Worm (Caenorhabditis elegans) whole organism, L2 larva: Measurements from ENCODE around the gene hosl-1.

Experiments used
- C34F6.9 ChIP-seq: fragments of 150-350 bp; optimal IDR thresholded peaks from 2 replicates; lab custom pipeline; 2014; ENCODE audit warnings: missing biosample characterization, missing genetic modification characterization
- F13H6.1 ChIP-seq: sonication (generic microtip); optimal IDR thresholded peaks from 2 replicates; lab custom pipeline; 2016; ENCODE audit warnings: missing genetic modification characterization, missing compliant biosample characterization
- R02D3.7 ChIP-seq: fragments of 150-350 bp; optimal IDR thresholded peaks from 2 replicates; lab custom pipeline; 2014; ENCODE audit warnings: missing biosample characterization, missing genetic modification characterization
- ZK546.5 ChIP-seq: sonication (generic microtip); optimal IDR thresholded peaks from 2 replicates; lab custom pipeline; 2017; ENCODE audit warnings: missing biosample characterization, missing genetic modification characterization
- aly-2 ChIP-seq: fragments of 150-350 bp; optimal IDR thresholded peaks from 2 replicates; lab custom pipeline; 2014; ENCODE audit warnings: missing biosample characterization, missing genetic modification characterization
- ceh-16 ChIP-seq: fragments of 150-350 bp; optimal IDR thresholded peaks from 2 replicates; lab custom pipeline; 2014; ENCODE audit warnings: missing biosample characterization, missing genetic modification characterization
- crh-2 ChIP-seq: sonication (generic microtip); optimal IDR thresholded peaks from 2 replicates; lab custom pipeline; 2017; ENCODE audit warnings: missing biosample characterization, missing genetic modification characterization
- egl-27 ChIP-seq: sonication (generic microtip); optimal IDR thresholded peaks from 3 replicates; lab custom pipeline; 2017; ENCODE audit warnings: missing biosample characterization, missing genetic modification reagents, missing genetic modification characterization
- elt-1 ChIP-seq: fragments of 150-350 bp; optimal IDR thresholded peaks from 2 replicates; lab custom pipeline; 2014; ENCODE audit warnings: missing biosample characterization, missing genetic modification characterization
- elt-3 ChIP-seq: sonication (generic microtip); optimal IDR thresholded peaks from 2 replicates; lab custom pipeline; 2017; ENCODE audit warnings: missing biosample characterization, missing genetic modification characterization
- fos-1 ChIP-seq: fragments of 150-350 bp; optimal IDR thresholded peaks from 2 replicates; lab custom pipeline; 2014; ENCODE audit warnings: missing biosample characterization, missing genetic modification characterization
- gmeb-1 ChIP-seq: fragments of 150-350 bp; optimal IDR thresholded peaks from 2 replicates; lab custom pipeline; 2014; ENCODE audit warnings: missing biosample characterization, missing genetic modification characterization
- lin-11 ChIP-seq: fragments of 150-350 bp; sonication (generic microtip); optimal IDR thresholded peaks from 2 replicates; lab custom pipeline; 2014; ENCODE audit warnings: missing biosample characterization, missing genetic modification characterization, inconsistent platforms, mixed read lengths
- lin-39 ChIP-seq: fragments of 150-350 bp; optimal IDR thresholded peaks from 2 replicates; lab custom pipeline; 2014; ENCODE audit warnings: missing biosample characterization, missing genetic modification reagents, missing genetic modification characterization
- lsy-2 ChIP-seq, 2 experiments: fragments of 150-350 bp in 1 of 2; sonication (generic microtip) in 1 of 2; optimal IDR thresholded peaks; 2 replicates each; lab custom pipeline; 2014 to 2017; ENCODE audit warnings: missing biosample characterization in 2 of 2, missing genetic modification characterization in 2 of 2
- mbf-1 ChIP-seq: sonication (generic microtip); optimal IDR thresholded peaks from 2 replicates; lab custom pipeline; 2017; ENCODE audit warnings: missing biosample characterization, missing genetic modification characterization
- mdl-1 ChIP-seq, 2 experiments: fragments of 150-350 bp in 1 of 2; sonication (generic microtip) in 1 of 2; optimal IDR thresholded peaks; 2 replicates each; lab custom pipeline; 2017; ENCODE audit warnings: missing biosample characterization in 2 of 2, missing genetic modification characterization in 2 of 2
- nhr-10 ChIP-seq: sonication (generic microtip); optimal IDR thresholded peaks from 2 replicates; lab custom pipeline; 2017; ENCODE audit warnings: missing biosample characterization, missing genetic modification characterization
- nhr-11 ChIP-seq: fragments of 150-350 bp; optimal IDR thresholded peaks from 2 replicates; lab custom pipeline; 2014; ENCODE audit warnings: missing biosample characterization, missing genetic modification characterization
- nhr-12 ChIP-seq: fragments of 150-350 bp; optimal IDR thresholded peaks from 2 replicates; lab custom pipeline; 2014; ENCODE audit warnings: missing biosample characterization, missing genetic modification characterization
- nhr-129 ChIP-seq: fragments of 150-350 bp; optimal IDR thresholded peaks from 2 replicates; lab custom pipeline; 2014; ENCODE audit warnings: missing biosample characterization, missing genetic modification characterization
- nhr-6 ChIP-seq: fragments of 150-350 bp; optimal IDR thresholded peaks from 2 replicates; lab custom pipeline; 2014; ENCODE audit warnings: missing biosample characterization, missing genetic modification characterization
- nhr-77 ChIP-seq: fragments of 150-350 bp; optimal IDR thresholded peaks from 2 replicates; lab custom pipeline; 2014; ENCODE audit warnings: missing biosample characterization, missing genetic modification characterization
- sem-4 ChIP-seq: fragments of 150-350 bp; optimal IDR thresholded peaks from 2 replicates; lab custom pipeline; 2014; ENCODE audit warnings: missing biosample characterization, missing genetic modification reagents, missing genetic modification characterization
- sma-9 ChIP-seq, 2 experiments: fragments of 150-350 bp in 1 of 2; sonication (generic microtip) in 1 of 2; optimal IDR thresholded peaks; 2 replicates each; lab custom pipeline; 2014 to 2016; ENCODE audit warnings: missing genetic modification characterization in 2 of 2, mild to moderate bottlenecking in 1 of 2, missing biosample characterization in 1 of 2, missing compliant biosample characterization in 1 of 2, missing genetic modification reagents in 1 of 2, moderate library complexity in 1 of 2
- unc-39 ChIP-seq: fragments of 150-350 bp; optimal IDR thresholded peaks from 2 replicates; lab custom pipeline; 2014; ENCODE audit warnings: missing biosample characterization, missing genetic modification characterization
- unc-55 ChIP-seq: fragments of 150-350 bp; sonication (generic microtip); optimal IDR thresholded peaks from 3 replicates; lab custom pipeline; 2014; ENCODE audit warnings: missing biosample characterization, missing genetic modification reagents, missing genetic modification characterization
- unc-62 ChIP-seq: fragments of 150-350 bp; optimal IDR thresholded peaks from 2 replicates; lab custom pipeline; 2014; ENCODE audit warnings: missing biosample characterization, missing genetic modification reagents, missing genetic modification characterization
- zag-1 ChIP-seq: fragments of 150-350 bp; optimal IDR thresholded peaks from 2 replicates; lab custom pipeline; 2014; ENCODE audit warnings: missing biosample characterization, missing genetic modification characterization
- ztf-1 ChIP-seq: fragments of 200-800 bp; sonication (Bioruptor generic); conservative IDR thresholded peaks from 2 replicates; pipeline ENCODE4 v1.3.6; 2022; ENCODE audit warnings: missing genetic modification characterization, missing compliant biosample characterization
- ztf-11 ChIP-seq: sonication (generic microtip); optimal IDR thresholded peaks from 2 replicates; lab custom pipeline; 2017; ENCODE audit warnings: missing biosample characterization, missing genetic modification characterization
- ztf-4 ChIP-seq: fragments of 150-350 bp; optimal IDR thresholded peaks from 2 replicates; lab custom pipeline; 2014; ENCODE audit warnings: missing biosample characterization, missing genetic modification characterization

Gene hosl-1

DNA sequence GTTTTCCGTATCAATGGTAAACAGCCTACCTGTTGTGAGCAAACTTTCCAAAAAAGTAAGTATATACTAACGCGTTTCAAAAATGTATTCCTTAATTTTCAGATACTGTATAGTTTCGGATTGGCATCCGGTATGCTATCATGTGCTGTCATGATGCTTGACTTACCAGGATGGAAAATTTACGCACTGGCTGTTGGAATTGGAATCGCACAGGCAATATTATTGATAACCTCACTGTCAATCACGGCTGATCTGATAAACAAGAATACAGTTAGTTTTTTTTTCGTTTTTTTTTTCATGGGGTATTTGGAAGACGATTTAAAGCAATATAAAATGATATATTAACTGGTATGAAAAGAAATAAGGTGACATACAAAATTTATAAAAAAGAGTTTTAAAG is 34.9 kb downstream of the hosl-1 start:
- TF ChIP-seq mdl-1 (tag; optimal IDR thresholded peaks at IDR 0.05; lab: Kevin White, UChicago), result no peak
- TF ChIP-seq aly-2 (tag; lab: Kevin White, UChicago), result no peak
- TF ChIP-seq sem-4 (tag; lab: Kevin White, UChicago), result no peak
- TF ChIP-seq lin-11, result no peak
- TF ChIP-seq gmeb-1 (tag; lab: Kevin White, UChicago), result no peak
- TF ChIP-seq fos-1 (tag; lab: Kevin White, UChicago), result no peak
- TF ChIP-seq nhr-129 (tag; lab: Kevin White, UChicago), result no peak
- no peak for TF ChIP-seq unc-39
- TF ChIP-seq unc-55 (GFP tag; lab: Kevin White, UChicago), result no peak
- no peak for TF ChIP-seq elt-3 (tag; lab: Kevin White, UChicago)
- TF ChIP-seq crh-2, result no peak

ce11 chrX:4673165-4673756 is 36.3 kb downstream of the hosl-1 start, which contains the start of gene tmem-135:
TSS of gene tmem-135 (plus strand) at chrX:4673706.
- TF ChIP-seq sma-9 (GFP tag; optimal IDR thresholded peaks at IDR 0.05; lab: Kevin White, UChicago), result peak; percentile 26
- no peak for TF ChIP-seq sma-9 (tag; optimal IDR thresholded peaks at IDR 0.05; lab: Kevin White, UChicago)
- TF ChIP-seq elt-1 (tag; lab: Kevin White, UChicago), result no peak

- TF ChIP-seq elt-3 (tag; lab: Kevin White, UChicago), result no peak
- no peak for TF ChIP-seq zag-1 (tag; lab: Kevin White, UChicago)
- no peak for TF ChIP-seq mbf-1 (tag; lab: Kevin White, UChicago)
- TF ChIP-seq sem-4 (tag; lab: Kevin White, UChicago), result no peak
- no peak for TF ChIP-seq aly-2 (tag; lab: Kevin White, UChicago)
- TF ChIP-seq lin-11, result no peak
- TF ChIP-seq sma-9 (GFP tag; optimal IDR thresholded peaks at IDR 0.05; lab: Kevin White, UChicago), result no peak
- no peak for TF ChIP-seq sma-9 (tag; optimal IDR thresholded peaks at IDR 0.05; lab: Kevin White, UChicago)
- TF ChIP-seq ZK546.5, result no peak
- no peak for TF ChIP-seq C34F6.9 (tag; lab: Kevin White, UChicago)
- no peak for TF ChIP-seq R02D3.7
- TF ChIP-seq nhr-6 (tag; lab: Kevin White, UChicago), result no peak
Observed at ce11 chrX:4676702-4677101, 39.8 kb downstream of the hosl-1 start.

DNA sequence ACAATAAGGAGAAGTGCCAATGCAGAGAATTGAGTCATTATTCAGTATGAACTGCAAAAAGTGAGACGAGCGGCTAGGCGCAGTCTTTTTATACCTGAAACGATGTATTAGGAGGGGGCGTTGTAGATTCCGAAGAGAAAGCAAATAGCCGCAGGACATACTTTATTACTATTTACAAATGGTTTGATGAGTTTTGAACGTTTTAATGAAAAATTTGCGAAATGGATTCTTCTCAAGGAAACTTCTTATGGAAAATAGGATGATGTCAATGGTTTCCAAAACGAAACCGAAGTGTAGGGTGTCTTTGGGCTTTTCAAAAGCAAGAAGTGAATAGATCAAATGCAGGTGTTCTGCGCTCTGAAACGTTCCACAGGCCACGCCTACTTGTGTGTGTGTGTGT is 41.1 kb downstream of the hosl-1 start, which contains the start of gene flp-11:
TSS of gene flp-11 (minus strand) at position 101 of the 400 bp plus-strand sequence.
- TF ChIP-seq nhr-11 (tag; lab: Kevin White, UChicago), result no peak
- TF ChIP-seq ceh-16, result no peak
- no peak for TF ChIP-seq mdl-1 (tag; optimal IDR thresholded peaks at IDR 0.05; lab: Kevin White, UChicago)
- TF ChIP-seq nhr-10 (tag; lab: Kevin White, UChicago), result no peak
- no peak for TF ChIP-seq nhr-12
- no peak for TF ChIP-seq ztf-11 (tag; lab: Kevin White, UChicago)
- TF ChIP-seq unc-39, result no peak
- no peak for TF ChIP-seq F13H6.1 (tag; lab: Kevin White, UChicago)
- TF ChIP-seq lin-39 (tag; lab: Kevin White, UChicago), result no peak
- TF ChIP-seq egl-27 (tag; lab: Kevin White, UChicago), result no peak
- no peak for TF ChIP-seq unc-62 (GFP tag; lab: Kevin White, UChicago)
- no peak for TF ChIP-seq lsy-2 (tag; optimal IDR thresholded peaks at IDR 0.05; lab: Kevin White, UChicago)
- TF ChIP-seq, all 48 proteins: peak for 0

- TF ChIP-seq zag-1 (tag; lab: Kevin White, UChicago) (no peak), ztf-11 (tag; lab: Kevin White, UChicago) (no peak), ztf-4 (tag; lab: Kevin White, UChicago) (no peak), nhr-77 (no peak), R02D3.7 (no peak), aly-2 (tag; lab: Kevin White, UChicago) (no peak), nhr-10 (tag; lab: Kevin White, UChicago) (no peak), mdl-1 (tag; optimal IDR thresholded peaks at IDR 0.05; lab: Kevin White, UChicago) (no peak), C34F6.9 (tag; lab: Kevin White, UChicago) (no peak), unc-39 (no peak), lsy-2 (tag; optimal IDR thresholded peaks at IDR 0.05; lab: Kevin White, UChicago) (no peak), elt-3 (tag; lab: Kevin White, UChicago) (no peak), ztf-1 (GFP tag; lab: Robert Waterston, UW) (no peak), ceh-16 (no peak)
Observed at ce11 chrX:4682616-4683015, 45.7 kb downstream of the hosl-1 start, which contains the start of gene K02G10.15. TSS of gene K02G10.15 (minus strand) at chrX:4682716.
